Fruit fly (Drosophila melanogaster) whole organism: ENCODE data around the gene ATPsyngamma.

Experiments
- CG8478 ChIP-seq: fragments of >200 bp; optimal IDR thresholded peaks from 2 replicates; lab custom pipeline; 2018; ENCODE audit warnings: inconsistent platforms
- Dll ChIP-seq: fragments of >200 bp; optimal IDR thresholded peaks from 2 replicates; lab custom pipeline; 2017
- EcR ChIP-seq, 2 experiments: fragments of >200 bp; optimal IDR thresholded peaks; 2 replicates each; lab custom pipeline; 2017; ENCODE audit warnings: missing biosample characterization in 2 of 2, missing genetic modification characterization in 2 of 2, missing genetic modification reagents in 2 of 2
- pan ChIP-seq: fragments of >200 bp; optimal IDR thresholded peaks from 2 replicates; lab custom pipeline; 2017
- psq ChIP-seq: fragments of >200 bp; optimal IDR thresholded peaks from 2 replicates; lab custom pipeline; 2017
- usp ChIP-seq: fragments of >200 bp; optimal IDR thresholded peaks from 2 replicates; lab custom pipeline; 2017; ENCODE audit warnings: missing biosample characterization, missing genetic modification characterization, mixed read lengths

ATPsyngamma gene

DNA sequence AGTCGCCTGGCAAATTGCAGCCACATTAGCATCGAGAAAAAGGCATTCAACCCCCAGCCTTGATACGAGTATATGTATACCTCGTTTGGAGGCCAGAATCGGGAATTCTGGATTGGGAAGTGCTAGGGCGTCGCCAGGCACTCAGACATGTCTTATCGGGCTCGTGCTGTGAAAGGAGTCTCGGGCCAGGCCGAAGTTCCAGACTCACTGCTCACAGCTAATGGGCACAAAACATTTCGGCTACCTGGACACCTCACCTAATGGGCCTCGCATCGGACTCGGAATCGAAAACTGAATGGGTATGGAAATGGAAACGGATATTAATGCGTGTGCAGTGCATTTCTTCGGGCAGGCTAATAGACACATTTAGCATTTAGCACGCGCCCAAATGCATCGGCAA lies 22.0 kb upstream of the ATPsyngamma start:
- TF ChIP-seq EcR (GFP tag; optimal IDR thresholded peaks at IDR 0.05; lab: Kevin White, UChicago) (no peak), pan (no peak), Dll (lab: Kevin White, UChicago) (no peak), psq (no peak), usp (GFP tag; lab: Kevin White, UChicago) (no peak), CG8478 (lab: Kevin White, UChicago) (no peak)

DNA sequence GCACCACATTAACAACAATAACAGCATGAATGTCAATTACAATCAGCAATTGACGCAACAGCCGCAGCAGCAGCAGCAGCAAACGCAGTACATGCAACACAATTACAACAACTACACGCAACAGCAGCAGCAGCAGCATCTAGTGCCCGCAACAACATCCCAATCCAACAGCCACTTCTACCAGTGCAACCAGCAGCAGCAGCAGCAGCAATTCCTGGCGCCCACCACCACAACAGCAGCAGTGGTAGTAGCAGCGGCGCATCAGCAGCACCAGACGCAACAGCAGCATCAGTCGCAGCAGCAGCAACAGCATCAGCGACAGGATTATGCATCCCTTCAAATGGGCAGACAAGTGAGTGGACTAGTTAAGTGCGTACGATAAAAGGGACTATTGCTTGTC lies 18.3 kb upstream of the ATPsyngamma start:
- no peak for TF ChIP-seq Dll (lab: Kevin White, UChicago)
- no peak for TF ChIP-seq EcR (GFP tag; optimal IDR thresholded peaks at IDR 0.05; lab: Kevin White, UChicago)
- TF ChIP-seq psq, result no peak
- TF ChIP-seq CG8478 (lab: Kevin White, UChicago), result no peak
- no peak for TF ChIP-seq pan
- no peak for TF ChIP-seq usp (GFP tag; lab: Kevin White, UChicago)

DNA sequence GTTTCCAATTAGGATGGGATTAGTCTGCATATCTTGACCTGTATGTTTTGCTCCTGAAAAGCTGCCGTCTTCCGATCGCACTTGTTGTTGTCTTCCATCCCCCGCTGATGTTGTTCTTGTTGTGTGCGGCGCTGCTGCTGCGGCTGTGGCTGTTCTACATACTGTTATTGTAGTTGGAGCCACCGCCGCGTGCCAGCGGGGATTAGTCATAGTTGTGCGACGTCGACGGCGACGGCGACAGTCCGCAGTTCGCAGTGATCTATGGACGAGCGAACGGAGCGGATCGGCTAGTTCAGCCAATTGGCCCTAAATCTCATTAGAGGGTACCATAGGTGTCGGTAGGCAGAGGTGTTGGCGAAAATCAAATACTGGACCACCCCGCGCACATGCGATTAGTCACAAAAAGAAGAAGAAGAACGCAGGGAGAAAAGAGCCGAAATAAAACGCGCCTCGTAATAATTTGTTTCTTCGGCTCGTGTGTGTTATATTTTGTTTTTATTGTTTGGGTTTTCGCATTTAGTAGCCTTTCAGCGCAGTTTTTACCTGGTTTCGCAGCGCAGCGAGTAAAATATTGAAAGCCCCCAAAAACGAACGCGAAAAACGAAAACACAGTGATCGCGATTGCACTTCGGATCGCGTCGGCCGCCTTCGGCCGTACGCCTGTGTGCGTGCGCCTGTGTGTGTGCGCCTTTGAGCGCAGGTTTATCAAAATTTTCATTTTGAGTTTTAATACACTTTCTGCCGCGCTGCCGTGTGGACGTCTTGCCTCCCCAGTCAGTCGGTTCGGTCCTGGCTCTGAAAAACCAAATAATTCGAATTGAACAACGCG lies 16.5 kb upstream of the ATPsyngamma start, which contains the start of gene kay:
kay (plus strand) TSS at position 729 of the 829 bp plus-strand sequence.
- TF ChIP-seq Dll (lab: Kevin White, UChicago), result no peak
- TF ChIP-seq EcR (GFP tag; optimal IDR thresholded peaks at IDR 0.05; lab: Kevin White, UChicago), result no peak
- TF ChIP-seq psq, result no peak
- TF ChIP-seq CG8478 (lab: Kevin White, UChicago), result no peak
- no peak for TF ChIP-seq pan
- TF ChIP-seq usp (GFP tag; lab: Kevin White, UChicago), result no peak

DNA sequence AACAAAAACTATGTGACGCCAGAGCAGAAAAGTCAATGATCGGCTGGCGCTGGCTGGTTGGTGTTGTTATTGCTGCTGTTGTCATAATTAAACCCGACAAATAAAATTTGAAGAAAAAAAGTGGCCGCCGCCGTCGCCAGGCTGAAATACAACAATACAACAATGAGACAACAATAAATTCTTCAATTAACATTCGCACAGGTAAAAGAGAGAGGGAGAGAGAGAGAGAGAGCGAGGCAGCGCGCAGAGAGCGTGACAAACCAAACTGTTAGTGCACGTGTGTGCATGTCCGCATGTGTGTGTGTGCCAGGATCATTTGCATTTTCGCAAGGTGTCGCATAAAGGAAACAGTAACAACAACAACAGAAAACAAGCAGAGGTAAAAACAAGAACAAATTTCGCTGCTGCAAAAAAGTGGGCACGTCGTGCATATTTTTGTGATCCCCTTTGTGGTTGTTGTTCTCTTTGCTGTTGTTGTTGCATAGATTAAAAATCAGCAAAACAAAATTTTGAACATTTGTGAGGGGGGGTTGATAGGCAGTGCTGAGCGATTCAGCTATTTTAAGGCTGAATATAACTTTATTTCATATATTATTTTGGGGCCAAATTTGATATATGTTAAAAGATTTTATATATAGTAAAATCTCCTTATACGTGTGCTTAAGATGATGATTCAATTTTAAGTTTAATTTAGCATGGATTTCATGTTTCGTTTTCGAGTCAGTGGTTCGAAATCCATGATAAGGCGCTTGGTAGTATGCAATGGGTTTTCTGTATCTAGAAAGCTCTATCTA lies 15.5 kb upstream of the ATPsyngamma start:
- TF ChIP-seq CG8478 (lab: Kevin White, UChicago) (no peak), Dll (lab: Kevin White, UChicago) (peak; percentile 84), psq (no peak), usp (GFP tag; lab: Kevin White, UChicago) (no peak)

DNA sequence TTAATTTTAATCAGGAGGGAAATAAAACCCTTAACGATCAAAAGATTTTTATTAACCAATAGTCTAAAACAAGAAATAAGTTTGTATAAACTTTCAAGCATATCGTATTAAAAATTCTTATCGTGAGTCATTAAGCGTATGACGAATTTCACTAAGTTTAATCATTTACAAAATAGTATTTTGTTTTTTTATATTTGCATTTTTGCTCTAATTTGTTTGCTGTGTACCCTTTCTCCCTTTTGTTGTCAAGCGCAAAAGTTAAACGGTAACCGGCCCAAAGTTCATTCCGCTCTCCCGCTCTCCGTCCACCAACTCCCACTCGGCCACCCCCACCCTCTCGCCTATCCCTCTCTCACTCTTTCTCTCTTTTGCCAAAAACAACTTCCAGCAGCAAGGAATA lies 14.8 kb upstream of the ATPsyngamma start:
- TF ChIP-seq EcR (GFP tag; optimal IDR thresholded peaks at IDR 0.05; lab: Kevin White, UChicago), result peak in 1 of 2 experiments; percentile 32
- TF ChIP-seq CG8478 (lab: Kevin White, UChicago), result no peak

DNA sequence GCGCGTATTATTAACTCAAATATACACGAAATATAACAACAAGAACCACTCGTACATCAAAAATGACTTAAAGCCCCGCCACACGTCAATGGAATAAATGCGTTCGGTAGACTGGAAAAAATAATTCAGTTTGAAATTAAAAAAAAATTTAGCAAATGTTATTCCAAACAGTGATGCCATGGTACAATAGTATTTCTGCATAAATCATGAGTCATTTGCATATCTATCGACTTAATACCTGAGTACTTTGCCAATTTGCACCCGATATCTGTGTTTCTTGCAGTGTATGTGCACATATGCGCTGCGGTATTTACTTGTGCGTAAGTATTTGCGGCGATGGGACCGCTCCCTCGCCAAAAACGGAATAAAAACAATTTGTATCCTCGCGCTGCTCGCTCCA lies 14.2 kb upstream of the ATPsyngamma start:
- TF ChIP-seq Dll (lab: Kevin White, UChicago) (no peak), EcR (GFP tag; optimal IDR thresholded peaks at IDR 0.05; lab: Kevin White, UChicago) (peak in 1 of 2 experiments; percentile 45)

DNA sequence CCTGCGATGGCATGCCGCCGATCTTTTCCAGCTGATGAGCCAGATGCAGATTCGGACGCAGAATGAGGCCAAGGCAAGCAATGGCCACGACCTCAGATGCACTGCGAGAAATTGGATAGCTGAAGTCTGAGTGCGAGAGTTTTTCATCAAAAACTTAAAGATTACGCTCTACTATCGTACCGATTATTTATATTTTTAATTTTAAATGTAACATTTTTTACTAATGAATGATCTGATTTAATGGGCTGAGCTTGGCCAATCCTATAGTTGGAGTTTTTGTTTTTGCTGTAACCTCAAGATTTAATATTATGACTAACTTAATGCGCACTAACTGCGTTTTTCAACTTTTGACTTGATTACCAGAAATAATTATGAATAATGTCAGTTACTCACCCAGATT lies 13.3 kb upstream of the ATPsyngamma start:
- no peak for TF ChIP-seq pan
- no peak for TF ChIP-seq psq

DNA sequence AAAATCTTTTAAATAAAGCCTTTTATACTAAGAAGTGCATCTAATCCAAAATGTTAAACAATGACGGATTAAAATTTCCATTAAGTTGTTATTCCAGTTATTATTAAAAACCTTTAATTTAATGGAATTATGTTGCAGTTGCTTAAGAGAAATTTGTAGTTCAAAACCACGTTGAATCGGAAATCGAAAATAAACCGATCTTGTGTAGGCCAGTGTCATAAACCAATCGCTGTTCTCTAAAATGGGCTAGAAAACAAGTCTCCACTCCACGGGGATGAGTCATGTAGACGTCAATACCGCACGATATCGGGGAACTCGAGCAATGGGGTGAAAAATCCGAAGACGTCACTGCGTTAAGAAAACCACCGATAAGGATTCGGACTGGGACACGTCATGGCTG lies 12.6 kb upstream of the ATPsyngamma start:
- TF ChIP-seq CG8478 (lab: Kevin White, UChicago) (no peak), Dll (lab: Kevin White, UChicago) (no peak), pan (no peak), psq (no peak), usp (GFP tag; lab: Kevin White, UChicago) (no peak), EcR (GFP tag; optimal IDR thresholded peaks at IDR 0.05; lab: Kevin White, UChicago) (no peak)

DNA sequence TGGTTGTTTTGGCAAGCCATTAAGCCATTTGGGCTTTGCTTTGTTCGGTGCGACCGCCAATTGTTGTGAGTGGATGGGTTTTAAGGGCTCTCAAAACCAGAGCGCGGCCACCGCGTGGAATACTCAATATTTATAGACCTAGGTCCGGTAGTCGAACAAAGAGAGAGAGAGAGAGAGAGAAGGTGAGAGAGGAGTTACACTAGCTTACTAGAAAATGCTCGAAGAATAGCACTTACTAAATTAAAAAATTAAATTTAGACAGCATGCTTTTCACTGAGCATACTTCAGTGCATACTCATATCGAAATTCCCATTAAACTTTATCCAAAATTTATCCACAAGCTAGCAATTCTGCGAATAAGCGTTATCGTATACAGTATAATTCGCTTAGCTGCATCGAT lies 11.1 kb upstream of the ATPsyngamma start:
- TF ChIP-seq EcR (GFP tag; optimal IDR thresholded peaks at IDR 0.05; lab: Kevin White, UChicago) (no peak), usp (GFP tag; lab: Kevin White, UChicago) (no peak), CG8478 (lab: Kevin White, UChicago) (no peak)

DNA sequence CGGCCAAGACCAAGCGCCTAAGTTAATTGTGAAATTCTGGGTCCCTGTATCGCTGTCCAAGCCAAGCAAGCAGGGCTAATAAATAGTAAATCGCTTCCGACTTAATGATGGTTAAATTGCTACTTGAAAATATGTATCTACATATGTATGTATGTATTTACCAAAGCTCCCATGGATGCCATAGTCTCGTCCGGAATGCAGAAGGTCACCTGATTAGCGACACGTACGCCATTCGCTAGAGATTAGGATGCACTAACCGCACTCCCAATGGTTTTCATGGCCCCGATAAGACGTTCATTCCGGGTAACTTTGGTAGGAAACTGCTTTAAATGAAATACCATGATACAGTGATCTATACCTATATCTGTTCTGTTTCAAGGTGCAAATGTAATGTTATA lies 9.8 kb upstream of the ATPsyngamma start:
- TF ChIP-seq Dll (lab: Kevin White, UChicago) (no peak), usp (GFP tag; lab: Kevin White, UChicago) (no peak), EcR (GFP tag; optimal IDR thresholded peaks at IDR 0.05; lab: Kevin White, UChicago) (no peak), pan (no peak), CG8478 (lab: Kevin White, UChicago) (no peak), psq (no peak)

DNA sequence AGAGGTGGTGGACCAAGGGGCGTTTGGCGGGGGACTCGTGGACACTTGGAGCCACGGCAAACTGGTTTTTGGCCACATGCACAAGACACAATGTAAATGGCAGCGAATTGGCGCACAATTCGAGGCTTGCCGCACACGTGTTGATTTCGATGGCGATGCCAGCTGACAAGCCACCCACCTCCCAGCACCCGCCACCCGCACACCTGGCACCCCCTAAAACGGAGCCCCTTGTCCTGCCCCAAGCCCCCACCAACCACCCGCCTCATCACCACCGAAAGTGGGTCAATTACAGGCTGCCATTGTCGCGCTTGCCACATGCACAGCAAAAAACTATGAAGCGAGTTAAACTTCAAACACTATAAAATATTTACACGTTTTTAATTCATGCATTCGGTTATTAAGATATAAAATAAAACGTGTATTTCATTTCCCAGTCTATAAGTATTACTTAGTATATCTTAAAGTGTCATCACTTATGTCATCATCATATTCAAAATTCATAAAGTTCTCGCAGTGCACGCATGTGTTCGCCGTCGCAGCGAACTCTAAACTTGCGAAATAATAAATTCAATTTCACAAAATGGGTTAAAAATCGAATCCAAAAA lies 9.3 kb upstream of the ATPsyngamma start:
- TF ChIP-seq pan (no peak), Dll (lab: Kevin White, UChicago) (no peak), psq (no peak), CG8478 (lab: Kevin White, UChicago) (no peak), usp (GFP tag; lab: Kevin White, UChicago) (no peak), EcR (GFP tag; optimal IDR thresholded peaks at IDR 0.05; lab: Kevin White, UChicago) (no peak)

DNA sequence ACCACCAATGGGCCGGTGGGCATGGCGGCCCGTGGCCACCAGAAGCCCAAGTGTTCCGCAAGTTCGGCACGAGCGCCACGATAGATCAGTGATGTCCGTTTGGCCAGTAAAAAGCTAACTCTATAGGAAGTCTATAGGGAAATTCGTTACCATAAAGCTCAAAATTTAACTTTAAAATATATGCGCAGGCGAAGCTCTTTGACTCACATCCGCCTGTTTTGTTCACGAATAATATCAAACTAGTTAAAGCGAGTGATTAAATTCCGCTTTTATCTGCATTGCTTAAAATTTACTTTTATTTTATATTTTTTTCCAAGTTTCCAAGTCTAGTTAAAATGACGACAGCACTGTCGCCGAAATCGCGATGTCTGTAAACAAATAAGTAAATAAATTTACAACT lies 8.7 kb upstream of the ATPsyngamma start:
- TF ChIP-seq psq (no peak), usp (GFP tag; lab: Kevin White, UChicago) (no peak), EcR (GFP tag; optimal IDR thresholded peaks at IDR 0.05; lab: Kevin White, UChicago) (no peak), pan (no peak), CG8478 (lab: Kevin White, UChicago) (no peak), Dll (lab: Kevin White, UChicago) (no peak)
